Fruit fly (Drosophila melanogaster) whole organism, adult: ENCODE data around the gene CG42305.
A peak's percentile ranks its signal among the peaks of the same experiment; 100 is the strongest.

Experiments
- CG11617 ChIP-seq: fragments of 200-800 bp; sonication (Bioruptor generic); optimal IDR thresholded peaks from 2 replicates; lab custom pipeline; 2017; ENCODE audit warnings: mild to moderate bottlenecking, missing biosample characterization, missing genetic modification reagents, missing genetic modification characterization
- CG12768 ChIP-seq: fragments of 200-800 bp; sonication (Bioruptor generic); optimal IDR thresholded peaks from 2 replicates; lab custom pipeline; 2017; ENCODE audit warnings: missing biosample characterization, missing genetic modification characterization, mild to moderate bottlenecking, moderate library complexity, missing genetic modification reagents
- CG14711 ChIP-seq: fragments of 200-800 bp; sonication (Bioruptor generic); optimal IDR thresholded peaks from 2 replicates; lab custom pipeline; 2018; ENCODE audit warnings: missing biosample characterization, mild to moderate bottlenecking, missing genetic modification characterization, moderate library complexity
- CG1620 ChIP-seq: fragments of 200-800 bp; sonication (Bioruptor generic); optimal IDR thresholded peaks from 2 replicates; lab custom pipeline; 2016; ENCODE audit warnings: missing biosample characterization, missing genetic modification characterization
- CG33017 ChIP-seq: fragments of 200-800 bp; sonication (Bioruptor generic); optimal IDR thresholded peaks from 2 replicates; lab custom pipeline; 2018; ENCODE audit warnings: missing biosample characterization, mild to moderate bottlenecking, missing genetic modification characterization, moderate library complexity
- CG5204 ChIP-seq: fragments of 200-800 bp; sonication (Bioruptor generic); optimal IDR thresholded peaks from 2 replicates; lab custom pipeline; 2016; ENCODE audit warnings: missing biosample characterization, missing genetic modification characterization
- CG7045 ChIP-seq: fragments of 200-800 bp; sonication (Bioruptor generic); optimal IDR thresholded peaks from 2 replicates; lab custom pipeline; 2017; ENCODE audit warnings: missing biosample characterization, mild to moderate bottlenecking, missing genetic modification characterization
- CG7101 ChIP-seq: fragments of 200-800 bp; sonication (Bioruptor generic); optimal IDR thresholded peaks from 2 replicates; lab custom pipeline; 2018; ENCODE audit warnings: missing biosample characterization, mild to moderate bottlenecking, missing genetic modification characterization, moderate library complexity
- Clk ChIP-seq: fragments of 200-800 bp; sonication (Bioruptor generic); optimal IDR thresholded peaks from 2 replicates; lab custom pipeline; 2017; ENCODE audit warnings: missing biosample characterization, missing genetic modification characterization
- Crg-1 ChIP-seq: fragments of 200-800 bp; sonication (Bioruptor generic); optimal IDR thresholded peaks from 2 replicates; lab custom pipeline; 2016; ENCODE audit warnings: missing biosample characterization, missing genetic modification characterization
- Hr96 ChIP-seq: fragments of 200-800 bp; sonication (Bioruptor generic); optimal IDR thresholded peaks from 2 replicates; lab custom pipeline; 2016; ENCODE audit warnings: missing biosample characterization, missing genetic modification characterization
- Mnt ChIP-seq: fragments of 200-800 bp; sonication (Bioruptor generic); optimal IDR thresholded peaks from 2 replicates; lab custom pipeline; 2016; ENCODE audit warnings: missing biosample characterization, mild to moderate bottlenecking, missing genetic modification characterization
- bab1 ChIP-seq: fragments of 200-800 bp; sonication (Bioruptor generic); optimal IDR thresholded peaks from 3 replicates; lab custom pipeline; 2019; ENCODE audit warnings: missing biosample characterization, mild to moderate bottlenecking, missing genetic modification characterization, moderate library complexity
- cic ChIP-seq: fragments of 200-800 bp; sonication (Bioruptor generic); optimal IDR thresholded peaks from 2 replicates; lab custom pipeline; 2017; ENCODE audit warnings: missing biosample characterization, mild to moderate bottlenecking, missing genetic modification characterization, moderate library complexity
- cnc ChIP-seq, 2 experiments: fragments of >200 bp; optimal IDR thresholded peaks; 2 replicates each; lab custom pipeline; 2017
- kay ChIP-seq: fragments of 200-800 bp; sonication (Bioruptor generic); peaks from one replicate; lab custom pipeline; 2016; ENCODE audit warnings: missing biosample characterization, missing genetic modification characterization, borderline replicate concordance
- ovo ChIP-seq: fragments of 200-800 bp; sonication (Bioruptor generic); optimal IDR thresholded peaks from 2 replicates; lab custom pipeline; 2016; ENCODE audit warnings: missing biosample characterization, missing genetic modification characterization
- pad ChIP-seq: fragments of 200-800 bp; sonication (Bioruptor generic); optimal IDR thresholded peaks from 3 replicates; lab custom pipeline; 2017; ENCODE audit warnings: missing biosample characterization, missing genetic modification characterization, mild to moderate bottlenecking, moderate library complexity, missing genetic modification reagents
- tj ChIP-seq: fragments of 200-800 bp; sonication (Bioruptor generic); optimal IDR thresholded peaks from 3 replicates; lab custom pipeline; 2017; ENCODE audit warnings: missing biosample characterization, mild to moderate bottlenecking, missing genetic modification characterization, moderate library complexity
- toe ChIP-seq: fragments of 200-800 bp; sonication (Bioruptor generic); optimal IDR thresholded peaks from 2 replicates; lab custom pipeline; 2016; ENCODE audit warnings: missing biosample characterization, missing genetic modification characterization

Gene CG42305

DNA sequence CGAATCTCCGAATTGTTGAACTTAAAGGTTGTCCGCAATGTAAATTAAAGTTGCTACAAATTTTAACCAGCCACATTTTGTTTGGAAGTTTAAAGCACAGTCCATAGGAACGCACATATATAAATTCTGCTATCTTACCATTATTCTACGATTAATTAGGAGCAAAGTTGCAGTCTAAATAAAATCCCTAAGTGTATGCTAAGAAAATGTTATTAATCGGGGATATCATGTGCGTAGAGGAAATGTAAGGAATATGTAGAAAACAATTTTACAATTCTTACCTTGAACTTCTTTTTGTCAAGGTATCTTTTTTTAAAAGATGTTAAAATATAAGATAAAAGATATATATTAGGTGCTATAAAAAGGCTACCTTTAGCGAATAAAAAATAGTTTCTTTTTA is 5.9 kb downstream of the CG42305 start:
- TF ChIP-seq CG7045 (GFP tag; lab: Kevin White, UChicago) (no peak), kay (no peak), CG5204 (GFP tag; lab: Kevin White, UChicago) (no peak), CG1620 (GFP tag; lab: Kevin White, UChicago) (no peak), Clk (no peak), bab1 (GFP tag; lab: Kevin White, UChicago) (no peak), CG33017 (tag; lab: Kevin White, UChicago) (no peak), pad (GFP tag; lab: Kevin White, UChicago) (no peak), cic (no peak), CG12768 (GFP tag; lab: Kevin White, UChicago) (no peak), CG14711 (tag; lab: Kevin White, UChicago) (no peak)

dm6 chr2L:18819044-18819443 is 6.6 kb downstream of the CG42305 start, which contains the start of gene Ugt36F1:
Ugt36F1 (plus strand) TSS chr2L:18819344.
- TF ChIP-seq tj (GFP tag; lab: Kevin White, UChicago) (no peak), CG7101 (tag; lab: Kevin White, UChicago) (no peak), cic (no peak), kay (no peak), toe (GFP tag; lab: Kevin White, UChicago) (no peak), CG1620 (GFP tag; lab: Kevin White, UChicago) (no peak), CG11617 (GFP tag; lab: Kevin White, UChicago) (no peak), CG33017 (tag; lab: Kevin White, UChicago) (no peak), cnc (optimal IDR thresholded peaks at IDR 0.05; lab: Kevin White, UChicago) (no peak), Crg-1 (GFP tag; lab: Kevin White, UChicago) (no peak), pad (GFP tag; lab: Kevin White, UChicago) (no peak), Hr96 (GFP tag; lab: Kevin White, UChicago) (no peak), CG5204 (GFP tag; lab: Kevin White, UChicago) (no peak), CG14711 (tag; lab: Kevin White, UChicago) (no peak), CG7045 (GFP tag; lab: Kevin White, UChicago) (no peak), CG12768 (GFP tag; lab: Kevin White, UChicago) (no peak)

DNA sequence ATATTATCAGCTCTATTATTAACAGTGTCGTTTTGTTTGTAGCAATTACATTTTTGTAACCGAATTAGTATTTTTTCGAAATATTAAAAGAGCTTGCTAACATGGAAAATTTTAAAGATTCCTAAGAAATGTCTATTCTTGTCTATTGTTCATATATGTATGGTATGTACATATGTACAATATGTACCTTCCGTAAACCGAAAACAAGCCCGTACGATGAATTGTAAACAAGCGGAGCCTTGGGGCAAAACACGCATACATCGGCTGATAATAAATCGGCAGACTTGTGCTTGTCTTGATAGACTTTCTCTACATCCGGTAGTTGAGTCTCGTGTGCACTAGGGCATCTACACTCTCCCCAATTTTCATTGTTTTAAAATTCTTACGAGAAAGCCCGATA is 10.4 kb downstream of the CG42305 start:
- TF ChIP-seq CG33017 (tag; lab: Kevin White, UChicago) (no peak), tj (GFP tag; lab: Kevin White, UChicago) (no peak), bab1 (GFP tag; lab: Kevin White, UChicago) (no peak), CG14711 (tag; lab: Kevin White, UChicago) (no peak), CG11617 (GFP tag; lab: Kevin White, UChicago) (no peak), CG1620 (GFP tag; lab: Kevin White, UChicago) (no peak), ovo (no peak), kay (no peak), CG12768 (GFP tag; lab: Kevin White, UChicago) (no peak), pad (GFP tag; lab: Kevin White, UChicago) (no peak), Crg-1 (GFP tag; lab: Kevin White, UChicago) (no peak), Mnt (GFP tag; lab: Kevin White, UChicago) (no peak), CG5204 (GFP tag; lab: Kevin White, UChicago) (no peak), Hr96 (GFP tag; lab: Kevin White, UChicago) (no peak), Clk (no peak), cnc (optimal IDR thresholded peaks at IDR 0.05; lab: Kevin White, UChicago) (no peak), CG7101 (tag; lab: Kevin White, UChicago) (no peak), cic (no peak), toe (GFP tag; lab: Kevin White, UChicago) (no peak)

DNA sequence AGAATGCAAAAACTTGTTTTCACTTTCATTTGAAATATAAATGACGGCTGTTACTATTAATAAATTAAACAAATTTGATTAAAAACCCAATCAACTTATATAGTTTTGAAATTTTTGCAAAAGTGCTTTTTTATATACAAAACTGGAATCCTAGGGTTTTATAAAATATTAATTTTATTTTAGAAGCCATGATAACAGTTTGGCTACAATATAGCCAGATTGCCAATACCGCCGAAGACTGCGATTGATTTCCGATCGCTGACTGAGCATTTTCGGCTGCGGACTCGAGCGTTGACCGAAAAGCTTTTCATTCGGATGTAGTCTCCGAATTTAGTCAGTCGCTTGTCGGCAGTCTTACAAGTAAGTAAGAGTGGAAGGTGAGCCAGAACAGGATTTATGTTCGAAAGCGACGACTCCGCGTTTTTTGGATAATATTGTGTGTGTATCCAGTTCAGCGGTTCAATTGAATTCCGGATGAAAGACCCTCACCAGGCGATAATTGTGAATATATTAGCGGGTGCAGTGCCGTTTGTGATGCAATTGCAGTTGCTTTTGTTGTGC is 10.9 kb downstream of the CG42305 start, which contains the start of gene Ugt36D1:
Gene Ugt36D1, plus strand, starts transcription at position 306 of the 561 bp plus-strand sequence.
- TF ChIP-seq kay (peak; percentile 86), CG12768 (GFP tag; lab: Kevin White, UChicago) (no peak), cic (no peak), CG1620 (GFP tag; lab: Kevin White, UChicago) (no peak), CG14711 (tag; lab: Kevin White, UChicago) (no peak), cnc (optimal IDR thresholded peaks at IDR 0.05; lab: Kevin White, UChicago) (no peak), tj (GFP tag; lab: Kevin White, UChicago) (peak; percentile 94), CG5204 (GFP tag; lab: Kevin White, UChicago) (no peak), Hr96 (GFP tag; lab: Kevin White, UChicago) (peak; percentile 27), CG7101 (tag; lab: Kevin White, UChicago) (peak; percentile 5), bab1 (GFP tag; lab: Kevin White, UChicago) (peak; percentile 11), pad (GFP tag; lab: Kevin White, UChicago) (no peak), Mnt (GFP tag; lab: Kevin White, UChicago) (peak; percentile 20), Clk (no peak), toe (GFP tag; lab: Kevin White, UChicago) (no peak), CG11617 (GFP tag; lab: Kevin White, UChicago) (peak; percentile 80), Crg-1 (GFP tag; lab: Kevin White, UChicago) (no peak), CG33017 (tag; lab: Kevin White, UChicago) (peak; percentile 0), ovo (no peak), CG7045 (GFP tag; lab: Kevin White, UChicago) (no peak)

DNA sequence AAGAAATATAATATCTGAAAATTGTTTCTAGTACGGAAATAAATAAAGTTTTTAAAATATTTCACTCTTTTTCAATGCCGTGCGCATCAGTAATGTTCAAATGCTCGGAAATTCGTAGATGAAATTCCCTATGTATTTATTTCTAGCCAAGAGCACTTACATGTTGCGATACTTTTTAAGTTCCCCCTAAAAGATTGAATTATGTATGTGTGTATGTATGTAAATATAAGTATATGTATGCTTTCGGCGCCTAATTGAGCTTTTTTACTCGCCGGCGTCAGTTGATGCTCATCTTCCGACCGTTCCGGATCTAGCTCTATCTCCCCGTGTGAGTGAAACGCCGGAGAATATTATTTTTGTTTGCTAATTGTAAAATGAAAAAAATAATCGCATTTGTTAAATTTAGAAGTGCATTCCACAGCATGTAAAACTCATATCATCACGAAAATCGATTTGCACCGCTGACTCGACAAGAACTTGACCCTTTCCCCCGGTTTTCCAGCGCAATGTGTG is 14.1 kb downstream of the CG42305 start, which contains the start of gene Ugt36E1:
Gene Ugt36E1, plus strand, starts transcription at position 275 of the 513 bp plus-strand sequence.
- no peak for TF ChIP-seq CG1620 (GFP tag; lab: Kevin White, UChicago)
- peak; percentile 61 for TF ChIP-seq tj (GFP tag; lab: Kevin White, UChicago)
- peak; percentile 19 for TF ChIP-seq kay
